Fruit fly (Drosophila melanogaster): ENCODE results near the gene ng3.

dm6 chrX:3265828-3266227 is 23.9 kb upstream of the ng3 start:
- TF ChIP-seq CG8478 (optimal IDR thresholded peaks at IDR 0.05) (no peak), CTCF (optimal IDR thresholded peaks at IDR 0.05) (no peak)
